Fruit fly (Drosophila melanogaster) whole organism, embryonic: ENCODE data around the gene CG18810.

Source experiments
- Asciz ChIP-seq: fragments of 200-800 bp; sonication (Bioruptor generic); optimal IDR thresholded peaks from 2 replicates; lab custom pipeline; 2017; ENCODE audit warnings: missing biosample characterization, mild to moderate bottlenecking, missing genetic modification characterization, missing genetic modification reagents
- Atf-2 ChIP-seq: fragments of 200-800 bp; sonication (Bioruptor generic); optimal IDR thresholded peaks from 2 replicates; lab custom pipeline; 2016; ENCODE audit warnings: missing biosample characterization, missing genetic modification characterization
- Atf6 ChIP-seq: fragments of 200-800 bp; sonication (Bioruptor generic); IDR thresholded peaks from 2 replicates; pipeline ENCODE4 v1.3.6; 2022; ENCODE audit warnings: missing biosample characterization, missing genetic modification characterization
- BEAF-32 ChIP-seq: fragments of 200-800 bp; sonication (Bioruptor generic); optimal IDR thresholded peaks from 3 replicates; lab custom pipeline; 2017; ENCODE audit warnings: missing biosample characterization, missing genetic modification characterization, mild to moderate bottlenecking, moderate library complexity, missing genetic modification reagents
- Bdp1 ChIP-seq: fragments of 200-800 bp; sonication (Bioruptor generic); optimal IDR thresholded peaks from 3 replicates; lab custom pipeline; 2016; ENCODE audit warnings: missing biosample characterization, missing genetic modification characterization
- CG10431 ChIP-seq: fragments of 200-800 bp; sonication (Bioruptor generic); optimal IDR thresholded peaks from 3 replicates; lab custom pipeline; 2018; ENCODE audit warnings: missing biosample characterization, mild to moderate bottlenecking, missing genetic modification characterization
- CG10565 ChIP-seq: fragments of 200-800 bp; sonication (Bioruptor generic); optimal IDR thresholded peaks from 3 replicates; lab custom pipeline; 2016; ENCODE audit warnings: missing biosample characterization, mild to moderate bottlenecking, missing genetic modification characterization
- CG11093 ChIP-seq: fragments of 200-800 bp; sonication (Bioruptor generic); IDR thresholded peaks from 3 replicates; pipeline ENCODE4 v1.3.6; 2022; ENCODE audit warnings: missing biosample characterization, missing genetic modification characterization
- CG11247 ChIP-seq: fragments of 200-800 bp; sonication (Bioruptor generic); IDR thresholded peaks from 2 replicates; pipeline ENCODE4 v1.3.6; 2022; ENCODE audit warnings: missing biosample characterization, missing genetic modification characterization
- CG11398 ChIP-seq: fragments of 200-800 bp; sonication (Bioruptor generic); optimal IDR thresholded peaks from 2 replicates; lab custom pipeline; 2016; ENCODE audit warnings: missing biosample characterization, missing genetic modification characterization
- CG12659 ChIP-seq: fragments of 200-800 bp; sonication (Bioruptor generic); optimal IDR thresholded peaks from 3 replicates; lab custom pipeline; 2017; ENCODE audit warnings: mild to moderate bottlenecking, missing biosample characterization, missing genetic modification reagents, missing genetic modification characterization
- CG13123 ChIP-seq: fragments of 200-800 bp; sonication (Bioruptor generic); optimal IDR thresholded peaks from 2 replicates; lab custom pipeline; 2016; ENCODE audit warnings: missing biosample characterization, missing genetic modification characterization
- CG15696 ChIP-seq: fragments of 200-800 bp; sonication (Bioruptor generic); optimal IDR thresholded peaks from 2 replicates; lab custom pipeline; 2019; ENCODE audit warnings: missing biosample characterization, mild to moderate bottlenecking, missing genetic modification characterization, moderate library complexity
- CG1603 ChIP-seq: fragments of 200-800 bp; sonication (Bioruptor generic); optimal IDR thresholded peaks from 2 replicates; lab custom pipeline; 2019; ENCODE audit warnings: missing biosample characterization, mild to moderate bottlenecking, missing genetic modification characterization, moderate library complexity
- CG16779 ChIP-seq: fragments of 200-800 bp; sonication (Bioruptor generic); IDR thresholded peaks from 2 replicates; pipeline ENCODE4 v1.3.6; 2022; ENCODE audit warnings: missing biosample characterization, missing genetic modification characterization
- CG16863 ChIP-seq: fragments of 200-800 bp; sonication (Bioruptor generic); optimal IDR thresholded peaks from 3 replicates; lab custom pipeline; 2016; ENCODE audit warnings: missing biosample characterization, missing genetic modification characterization
- CG30431 ChIP-seq: fragments of 200-800 bp; sonication (Bioruptor generic); optimal IDR thresholded peaks from 2 replicates; lab custom pipeline; 2017; ENCODE audit warnings: missing biosample characterization, missing genetic modification characterization
- CG3838 ChIP-seq: fragments of 200-800 bp; sonication (Bioruptor generic); optimal IDR thresholded peaks from 3 replicates; lab custom pipeline; 2016; ENCODE audit warnings: missing biosample characterization, missing genetic modification characterization
- CG4328 ChIP-seq: fragments of 200-800 bp; sonication (Bioruptor generic); optimal IDR thresholded peaks from 3 replicates; lab custom pipeline; 2017; ENCODE audit warnings: missing biosample characterization, missing genetic modification reagents, missing genetic modification characterization
- CG43689 ChIP-seq: fragments of 200-800 bp; sonication (Bioruptor generic); IDR thresholded peaks from 2 replicates; pipeline ENCODE4 v1.3.6; 2022; ENCODE audit warnings: missing biosample characterization, missing genetic modification characterization
- CG6683 ChIP-seq: fragments of 200-800 bp; sonication (Bioruptor generic); optimal IDR thresholded peaks from 2 replicates; lab custom pipeline; 2017; ENCODE audit warnings: missing biosample characterization, mild to moderate bottlenecking, missing genetic modification characterization, missing genetic modification reagents
- CG7963 ChIP-seq: fragments of 200-800 bp; sonication (Bioruptor generic); IDR thresholded peaks from 3 replicates; pipeline ENCODE4 v1.3.6; 2022; ENCODE audit warnings: missing biosample characterization, missing genetic modification characterization; ENCODE audit not compliant: partially characterized antibody
- CG9817 ChIP-seq: fragments of 200-800 bp; sonication (Bioruptor generic); optimal IDR thresholded peaks from 2 replicates; lab custom pipeline; 2018; ENCODE audit warnings: missing biosample characterization, mild to moderate bottlenecking, missing genetic modification characterization, moderate library complexity
- CTCF ChIP-seq: fragments of 200-800 bp; sonication (Bioruptor generic); optimal IDR thresholded peaks from 2 replicates; lab custom pipeline; 2017; ENCODE audit warnings: missing biosample characterization, mild to moderate bottlenecking, missing genetic modification characterization, moderate library complexity
- CrebB ChIP-seq: fragments of 200-800 bp; sonication (Bioruptor generic); optimal IDR thresholded peaks from 3 replicates; lab custom pipeline; 2018; ENCODE audit warnings: missing biosample characterization, mild to moderate bottlenecking, missing genetic modification characterization
- D19A ChIP-seq: fragments of 200-800 bp; optimal IDR thresholded peaks from 3 replicates; lab custom pipeline; 2019; ENCODE audit warnings: missing biosample characterization, mild to moderate bottlenecking, missing genetic modification characterization, moderate library complexity
- Ets65A ChIP-seq: fragments of 200-800 bp; sonication (Bioruptor generic); peaks from one replicate; lab custom pipeline; 2016; ENCODE audit warnings: missing biosample characterization, missing genetic modification characterization
- H2.0 ChIP-seq: fragments of 200-800 bp; sonication (Bioruptor generic); IDR thresholded peaks from 2 replicates; pipeline ENCODE4 v1.3.6; 2022; ENCODE audit warnings: missing biosample characterization, missing genetic modification characterization
- HmgD ChIP-seq: fragments of 200-800 bp; sonication (Bioruptor generic); optimal IDR thresholded peaks from 3 replicates; lab custom pipeline; 2016; ENCODE audit warnings: missing biosample characterization, missing genetic modification characterization
- HmgZ ChIP-seq: fragments of 200-800 bp; sonication (Bioruptor generic); optimal IDR thresholded peaks from 2 replicates; lab custom pipeline; 2018; ENCODE audit warnings: missing biosample characterization, mild to moderate bottlenecking, missing genetic modification characterization
- MBD-R2 ChIP-seq: fragments of 200-800 bp; sonication (Bioruptor generic); IDR thresholded peaks from 2 replicates; pipeline ENCODE4 v1.3.6; 2022; ENCODE audit warnings: missing biosample characterization, missing genetic modification characterization
- Meics ChIP-seq: fragments of 200-800 bp; sonication (Bioruptor generic); optimal IDR thresholded peaks from 2 replicates; lab custom pipeline; 2017; ENCODE audit warnings: missing biosample characterization, mild to moderate bottlenecking, missing genetic modification characterization
- Mrtf ChIP-seq: fragments of 200-800 bp; sonication (Bioruptor generic); IDR thresholded peaks from 3 replicates; pipeline ENCODE4 v1.3.6; 2022; ENCODE audit warnings: missing biosample characterization, missing genetic modification characterization
- NC2β ChIP-seq: fragments of 200-800 bp; sonication (Bioruptor generic); optimal IDR thresholded peaks from 2 replicates; lab custom pipeline; 2016; ENCODE audit warnings: missing biosample characterization, missing genetic modification characterization
- Nf-YB ChIP-seq: fragments of 200-800 bp; sonication (Bioruptor generic); optimal IDR thresholded peaks from 3 replicates; lab custom pipeline; 2019; ENCODE audit warnings: missing biosample characterization, mild to moderate bottlenecking, missing genetic modification characterization, moderate library complexity
- Pdp1 ChIP-seq, 2 experiments: fragments of 200-800 bp; sonication (Bioruptor generic); optimal IDR thresholded peaks; 3 replicates each; lab custom pipeline; 2016; ENCODE audit warnings: missing biosample characterization in 2 of 2, missing genetic modification characterization in 2 of 2, mild to moderate bottlenecking in 1 of 2, moderate library complexity in 1 of 2
- Stat92E ChIP-seq, 3 experiments: fragments of >200 bp in 2 of 3; fragments of 200-800 bp in 1 of 3; sonication (Bioruptor generic) in 1 of 3; optimal IDR thresholded peaks; 2 replicates each; lab custom pipeline; 2017 to 2019; ENCODE audit warnings: missing biosample characterization in 3 of 3, missing genetic modification characterization in 3 of 3, mild to moderate bottlenecking in 1 of 3, moderate library complexity in 1 of 3
- Vsx1 ChIP-seq: fragments of 200-800 bp; sonication (Bioruptor generic); optimal IDR thresholded peaks from 2 replicates; lab custom pipeline; 2017; ENCODE audit warnings: missing biosample characterization, mild to moderate bottlenecking, missing genetic modification characterization, missing genetic modification reagents
- ara ChIP-seq: fragments of 200-800 bp; sonication (Bioruptor generic); IDR thresholded peaks from 2 replicates; pipeline ENCODE4 v1.3.6; 2022; ENCODE audit warnings: missing biosample characterization, missing genetic modification characterization
- ase ChIP-seq: fragments of 200-800 bp; sonication (Bioruptor generic); IDR thresholded peaks from 3 replicates; pipeline ENCODE4 v1.3.6; 2022; ENCODE audit warnings: missing biosample characterization, missing genetic modification characterization
- az2 ChIP-seq: fragments of 200-800 bp; sonication (Bioruptor generic); optimal IDR thresholded peaks from 3 replicates; lab custom pipeline; 2016; ENCODE audit warnings: missing biosample characterization, missing genetic modification characterization
- bcd ChIP-seq: fragments of 200-800 bp; sonication (Bioruptor generic); optimal IDR thresholded peaks from 2 replicates; lab custom pipeline; 2017; ENCODE audit warnings: missing biosample characterization, mild to moderate bottlenecking, missing genetic modification characterization
- bigmax ChIP-seq: fragments of 200-800 bp; sonication (Bioruptor generic); optimal IDR thresholded peaks from 2 replicates; lab custom pipeline; 2018; ENCODE audit warnings: missing biosample characterization, mild to moderate bottlenecking, missing genetic modification characterization
- br ChIP-seq: fragments of >200 bp; optimal IDR thresholded peaks from 2 replicates; lab custom pipeline; 2017
- cg ChIP-seq: fragments of 200-800 bp; sonication (Bioruptor generic); optimal IDR thresholded peaks from 3 replicates; lab custom pipeline; 2019; ENCODE audit warnings: missing biosample characterization, mild to moderate bottlenecking, missing genetic modification characterization, moderate library complexity
- chn ChIP-seq: fragments of 200-800 bp; sonication (Bioruptor generic); optimal IDR thresholded peaks from 2 replicates; lab custom pipeline; 2016; ENCODE audit warnings: missing biosample characterization, missing genetic modification characterization
- ind ChIP-seq: fragments of 200-800 bp; sonication (Bioruptor generic); optimal IDR thresholded peaks from 3 replicates; lab custom pipeline; 2016; ENCODE audit warnings: missing biosample characterization, missing genetic modification characterization
- luna ChIP-seq: fragments of 200-800 bp; sonication (Bioruptor generic); optimal IDR thresholded peaks from 2 replicates; lab custom pipeline; 2016; ENCODE audit warnings: missing biosample characterization, missing genetic modification characterization
- p53 ChIP-seq: fragments of 200-800 bp; sonication (Bioruptor generic); optimal IDR thresholded peaks from 2 replicates; lab custom pipeline; 2016; ENCODE audit warnings: missing biosample characterization, missing genetic modification characterization
- rib ChIP-seq: fragments of 200-800 bp; sonication (Bioruptor generic); IDR thresholded peaks from 2 replicates; pipeline ENCODE4 v1.3.6; 2022; ENCODE audit warnings: missing biosample characterization, missing genetic modification characterization
- sens ChIP-seq: fragments of 200-800 bp; sonication (Bioruptor generic); peaks from one replicate; lab custom pipeline; 2016; ENCODE audit warnings: missing biosample characterization, missing genetic modification characterization
- tio ChIP-seq: fragments of 200-800 bp; sonication (Bioruptor generic); optimal IDR thresholded peaks from 2 replicates; lab custom pipeline; 2017; ENCODE audit warnings: missing biosample characterization, missing genetic modification characterization, inconsistent platforms
- wor ChIP-seq: fragments of 200-800 bp; sonication (Bioruptor generic); IDR thresholded peaks from 2 replicates; pipeline ENCODE4 v1.3.6; 2022; ENCODE audit warnings: missing biosample characterization, missing genetic modification characterization

CG18810 gene

DNA sequence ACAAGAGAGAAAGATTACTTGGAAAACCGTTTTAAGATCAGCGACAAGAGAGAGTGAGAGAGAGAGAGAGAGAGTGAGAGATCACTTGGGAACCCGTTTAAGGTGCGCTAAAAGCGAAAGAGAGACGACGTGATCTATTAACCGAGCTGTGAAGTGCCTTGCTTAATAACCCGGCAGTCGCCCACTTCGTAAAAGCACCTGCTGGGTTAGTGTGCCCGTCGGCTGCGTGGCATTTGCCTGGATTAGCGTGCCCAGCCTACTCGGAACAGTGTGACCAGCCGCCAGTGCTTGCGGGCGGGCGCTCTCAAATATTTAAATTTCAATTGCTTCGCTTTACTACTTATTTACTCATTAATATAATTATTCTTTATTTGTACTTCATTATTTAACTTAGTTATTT is 10.3 kb upstream of the CG18810 start (continued):
- no peak for TF ChIP-seq luna (GFP tag; lab: Kevin White, UChicago)
- TF ChIP-seq CG9817: no peak
- no peak for TF ChIP-seq wor (GFP tag; lab: Robert Waterston, UW)
- peak; percentile 66 for TF ChIP-seq CG1603 (tag; lab: Kevin White, UChicago)
- no peak for TF ChIP-seq rib
- TF ChIP-seq CG12659 (GFP tag; lab: Kevin White, UChicago): peak; percentile 33
- no peak for TF ChIP-seq br (lab: Kevin White, UChicago)
- TF ChIP-seq CrebB (tag; lab: Kevin White, UChicago): no peak
- peak; percentile 32 for TF ChIP-seq HmgD (GFP tag; lab: Kevin White, UChicago)
- TF ChIP-seq ase (GFP tag; lab: Robert Waterston, UW): no peak
- TF ChIP-seq CG16863: no peak
- no peak for TF ChIP-seq CG13123
- TF ChIP-seq NC2β (GFP tag; lab: Kevin White, UChicago): no peak
- TF ChIP-seq CG3838: no peak
- no peak for TF ChIP-seq CG11398
- TF ChIP-seq CG10565 (GFP tag; lab: Kevin White, UChicago): no peak
- TF ChIP-seq Mrtf (GFP tag; lab: Robert Waterston, UW): no peak
- TF ChIP-seq CG43689 (GFP tag; lab: Robert Waterston, UW): no peak
- no peak for TF ChIP-seq ind (GFP tag; lab: Kevin White, UChicago)
- TF ChIP-seq CG10431 (GFP tag; lab: Kevin White, UChicago): no peak
- no peak for TF ChIP-seq tio (GFP tag; lab: Kevin White, UChicago)
- peak; percentile 22 for TF ChIP-seq CTCF (GFP tag; lab: Kevin White, UChicago)
- TF ChIP-seq CG30431: no peak
- TF ChIP-seq Stat92E (GFP tag; optimal IDR thresholded peaks at IDR 0.05; lab: Kevin White, UChicago): peak in 1 of 3 experiments; percentile 36
- TF ChIP-seq az2 (GFP tag; lab: Kevin White, UChicago): no peak
- peak; percentile 90 for TF ChIP-seq MBD-R2 (GFP tag; lab: Robert Waterston, UW)
- no peak for TF ChIP-seq sens (GFP tag; lab: Kevin White, UChicago)
- TF ChIP-seq Vsx1 (GFP tag; lab: Kevin White, UChicago): no peak
- TF ChIP-seq D19A: peak; percentile 6
- TF ChIP-seq p53 (GFP tag; lab: Kevin White, UChicago): no peak
- no peak for TF ChIP-seq H2.0 (GFP tag; lab: Robert Waterston, UW)
- no peak for TF ChIP-seq Atf6 (GFP tag; lab: Robert Waterston, UW)
- TF ChIP-seq CG11247 (GFP tag; lab: Robert Waterston, UW): no peak
- TF ChIP-seq CG6683 (GFP tag; lab: Kevin White, UChicago): no peak
- no peak for TF ChIP-seq Nf-YB (GFP tag; lab: Kevin White, UChicago)
- TF ChIP-seq ara (GFP tag; lab: Robert Waterston, UW): no peak
- peak; percentile 31 for TF ChIP-seq chn (GFP tag; lab: Kevin White, UChicago)
- TF ChIP-seq HmgZ (tag; lab: Kevin White, UChicago): no peak
- no peak for TF ChIP-seq CG11093 (GFP tag; lab: Robert Waterston, UW)
- TF ChIP-seq CG7963 (GFP tag; lab: Robert Waterston, UW): peak; percentile 41; the same call in 1 of the 3 replicates
- peak; percentile 72 for TF ChIP-seq Ets65A (GFP tag; lab: Kevin White, UChicago)
- TF ChIP-seq CG4328 (GFP tag; lab: Kevin White, UChicago): no peak
- no peak for TF ChIP-seq Bdp1 (GFP tag; lab: Kevin White, UChicago)
- no peak for TF ChIP-seq CG15696
- no peak for TF ChIP-seq CG16779 (GFP tag; lab: Robert Waterston, UW)
- no peak for TF ChIP-seq Meics (GFP tag; lab: Kevin White, UChicago)
- peak in 1 of 2 experiments; percentile 37 for TF ChIP-seq Pdp1 (GFP tag; optimal IDR thresholded peaks at IDR 0.05; lab: Kevin White, UChicago)
- TF ChIP-seq Asciz (GFP tag; lab: Kevin White, UChicago): no peak
- TF ChIP-seq Atf-2 (GFP tag; lab: Kevin White, UChicago): no peak
- no peak for TF ChIP-seq cg (GFP tag; lab: Kevin White, UChicago)
- peak; percentile 16 for TF ChIP-seq bcd
- peak; percentile 29 for TF ChIP-seq BEAF-32 (GFP tag; lab: Kevin White, UChicago)
- TF ChIP-seq bigmax (GFP tag; lab: Kevin White, UChicago): no peak
